Fruit fly (Drosophila melanogaster): Measurements from ENCODE around the gene Duba.
A peak's percentile ranks its signal among the peaks of the same experiment; 100 is the strongest.

Gene Duba

dm6 chr3L:11593778-11594177 is 15.5 kb downstream of the Duba start (continued):
- peak; percentile 44 for TF ChIP-seq dsx (GFP tag; optimal IDR thresholded peaks at IDR 0.05; ENCODE audit: poor library complexity, severe bottlenecking)
- peak; percentile 75 for TF ChIP-seq CG15336 (GFP tag; IDR thresholded peaks at IDR 0.05)
- peak in 1 of 2 experiments; percentile 28 for TF ChIP-seq salr (GFP tag; optimal IDR thresholded peaks at IDR 0.05)
- peak; percentile 28 for TF ChIP-seq OdsH (GFP tag; optimal IDR thresholded peaks at IDR 0.05)
- TF ChIP-seq Eip78C (GFP tag), result peak; percentile 62
- peak; percentile 7 for TF ChIP-seq CG16779 (tag; optimal IDR thresholded peaks at IDR 0.05)
- TF ChIP-seq spab (GFP tag; optimal IDR thresholded peaks at IDR 0.05), result no peak
- TF ChIP-seq CG10631 (GFP tag; optimal IDR thresholded peaks at IDR 0.05), result peak; percentile 10
- TF ChIP-seq Eip75B (GFP tag; optimal IDR thresholded peaks at IDR 0.05), result no peak
- peak; percentile 61; the same call in 2 of the 3 replicates for TF ChIP-seq CG6163 (GFP tag; IDR thresholded peaks at IDR 0.05)
- TF ChIP-seq CG4318 (GFP tag; optimal IDR thresholded peaks at IDR 0.05), result peak; percentile 2
- TF ChIP-seq Eip93F (GFP tag; optimal IDR thresholded peaks at IDR 0.05), result no peak
- peak; percentile 26 for TF ChIP-seq CG10669 (GFP tag; optimal IDR thresholded peaks at IDR 0.05)
- TF ChIP-seq cyc (GFP tag; optimal IDR thresholded peaks at IDR 0.05), result no peak
- no peak for TF ChIP-seq Blimp-1 (GFP tag; optimal IDR thresholded peaks at IDR 0.05)
- peak; percentile 33 for TF ChIP-seq CG3919 (GFP tag; optimal IDR thresholded peaks at IDR 0.05)
- peak; percentile 9 for TF ChIP-seq net (GFP tag; optimal IDR thresholded peaks at IDR 0.05)
- TF ChIP-seq CG31627 (GFP tag; optimal IDR thresholded peaks at IDR 0.05), result no peak
- TF ChIP-seq achi (GFP tag; optimal IDR thresholded peaks at IDR 0.05), result peak; percentile 42
- no peak for TF ChIP-seq Hr38 (GFP tag; optimal IDR thresholded peaks at IDR 0.05)
- TF ChIP-seq Gug (GFP tag; IDR thresholded peaks at IDR 0.05), result peak; percentile 33; the same call in 1 of the 2 replicates
- no peak for TF ChIP-seq CG8319 (GFP tag; optimal IDR thresholded peaks at IDR 0.05)
- TF ChIP-seq Ets21C (GFP tag; optimal IDR thresholded peaks at IDR 0.05), result no peak
- TF ChIP-seq topi (GFP tag; optimal IDR thresholded peaks at IDR 0.05), result no peak
- no peak for TF ChIP-seq dac (GFP tag; optimal IDR thresholded peaks at IDR 0.05)
- TF ChIP-seq CG6854 (GFP tag; optimal IDR thresholded peaks at IDR 0.05), result no peak
- no peak for TF ChIP-seq Smox (GFP tag; optimal IDR thresholded peaks at IDR 0.05)
- TF ChIP-seq ss (GFP tag; optimal IDR thresholded peaks at IDR 0.05), result peak in 1 of 2 experiments; percentile 45
- TF ChIP-seq CG6808 (GFP tag; optimal IDR thresholded peaks at IDR 0.05), result peak; percentile 29
- no peak for TF ChIP-seq Sox14 (GFP tag; optimal IDR thresholded peaks at IDR 0.05)
- no peak for TF ChIP-seq CG7368 (GFP tag; optimal IDR thresholded peaks at IDR 0.05)
- TF ChIP-seq Sox15 (GFP tag; optimal IDR thresholded peaks at IDR 0.05), result no peak
- TF ChIP-seq esn (GFP tag; optimal IDR thresholded peaks at IDR 0.05), result peak; percentile 17
- peak; percentile 42 for TF ChIP-seq Hr4 (GFP tag; optimal IDR thresholded peaks at IDR 0.05)
- no peak for TF ChIP-seq fd85E (GFP tag; optimal IDR thresholded peaks at IDR 0.05)
- TF ChIP-seq Lpt (GFP tag; optimal IDR thresholded peaks at IDR 0.05), result peak; percentile 11
- 0 out of 3 replicates have a peak, but pooled peaks have one; percentile 54 for TF ChIP-seq eg (GFP tag; IDR thresholded peaks at IDR 0.05)

- TF ChIP-seq CG6163 (GFP tag; IDR thresholded peaks at IDR 0.05), result 0 out of 3 replicates have a peak, but pooled peaks have one; percentile 8
- TF ChIP-seq dsx (GFP tag; optimal IDR thresholded peaks at IDR 0.05; ENCODE audit: poor library complexity, severe bottlenecking), result no peak
- no peak for TF ChIP-seq CG10669 (GFP tag; optimal IDR thresholded peaks at IDR 0.05)
- TF ChIP-seq CG7368 (GFP tag; optimal IDR thresholded peaks at IDR 0.05), result peak; percentile 62
- no peak for TF ChIP-seq Ets96B (tag; optimal IDR thresholded peaks at IDR 0.05)
- TF ChIP-seq CG34406 (GFP tag; optimal IDR thresholded peaks at IDR 0.05), result no peak
Observed at dm6 chr3L:11591803-11592202, 17.5 kb downstream of the Duba start.

dm6 chr3L:11591131-11591530 is 18.1 kb downstream of the Duba start, which contains the start of gene CG33268:
TSS of gene CG33268 (minus strand) at chr3L:11591231.
- TF ChIP-seq fd59A (GFP tag; optimal IDR thresholded peaks at IDR 0.05), result no peak
- no peak for TF ChIP-seq dac (GFP tag; optimal IDR thresholded peaks at IDR 0.05)
- TF ChIP-seq CG9139 (GFP tag; optimal IDR thresholded peaks at IDR 0.05), result no peak
- no peak for TF ChIP-seq lz (GFP tag; optimal IDR thresholded peaks at IDR 0.05)
- no peak for TF ChIP-seq CG6792 (GFP tag; optimal IDR thresholded peaks at IDR 0.05)
- TF ChIP-seq CG3032 (tag; optimal IDR thresholded peaks at IDR 0.05), result no peak
- no peak for TF ChIP-seq CG1621 (tag; optimal IDR thresholded peaks at IDR 0.05)

All from whole organism, prepupa.